Worm (Caenorhabditis elegans) whole organism, midembryonic: Measurements from ENCODE around the gene sri-21.

Experiments
- T22C8.4 ChIP-seq: fragments of 200-800 bp; sonication (Bioruptor generic); IDR thresholded peaks from 2 replicates; pipeline ENCODE4 v1.3.6; 2022; ENCODE audit warnings: missing genetic modification characterization, missing compliant biosample characterization
- med-1 ChIP-seq: sonication (generic microtip); optimal IDR thresholded peaks from 2 replicates; lab custom pipeline; 2017; ENCODE audit warnings: missing genetic modification characterization, mild to moderate bottlenecking, missing compliant biosample characterization, antibody characterized with exemption, missing genetic modification reagents; ENCODE audit not compliant: insufficient read depth
- tab-1 ChIP-seq: fragments of 200-800 bp; sonication (Bioruptor generic); IDR thresholded peaks from 2 replicates; pipeline ENCODE4 v1.3.6; 2022; ENCODE audit warnings: missing genetic modification characterization, missing compliant biosample characterization
- ztf-23 ChIP-seq: fragments of 200-800 bp; sonication (Bioruptor generic); IDR thresholded peaks from 2 replicates; pipeline ENCODE4 v1.3.6; 2022; ENCODE audit warnings: missing genetic modification reagents, missing genetic modification characterization, missing compliant biosample characterization

DNA sequence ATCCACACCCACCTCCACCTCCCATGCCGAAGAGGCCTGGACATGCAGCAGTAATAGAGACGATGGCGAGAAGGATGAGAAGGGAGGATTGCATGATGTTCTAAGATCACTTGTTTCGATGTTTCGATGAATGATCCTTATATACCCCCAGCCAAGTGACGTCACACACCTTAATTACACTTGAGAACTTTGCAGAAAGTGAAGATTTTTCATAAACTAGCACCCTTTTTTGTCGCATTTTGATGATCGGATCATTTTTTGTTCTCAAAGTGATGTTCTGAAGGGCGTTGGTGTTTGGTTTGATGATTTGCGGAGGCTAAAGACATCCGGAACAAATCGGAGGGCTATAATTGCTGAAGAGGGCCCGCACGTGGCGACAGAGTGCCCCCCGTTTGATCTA lies 26.1 kb downstream of the sri-21 start, which contains the start of gene grl-27:
- TF ChIP-seq med-1 (GFP tag; lab: Kevin White, UChicago): no peak
- no peak for TF ChIP-seq T22C8.4 (GFP tag; lab: Robert Waterston, UW)
- no peak for TF ChIP-seq ztf-23 (GFP tag; lab: Robert Waterston, UW)
- no peak for TF ChIP-seq tab-1 (GFP tag; lab: Robert Waterston, UW)
